Worm (Caenorhabditis elegans): ENCODE data around the gene srw-72.

ce11 chrV:17430903-17431302, 35.9 kb upstream of the srw-72 start, which contains the start of gene srbc-27:
- TF ChIP-seq unc-39 (tag; optimal IDR thresholded peaks at IDR 0.05), result no peak
- TF ChIP-seq pha-4 (tag; optimal IDR thresholded peaks at IDR 0.05), result no peak
- TF ChIP-seq unc-62 (GFP tag; optimal IDR thresholded peaks at IDR 0.05), result no peak
- no peak for TF ChIP-seq pqm-1 (tag; optimal IDR thresholded peaks at IDR 0.05)
- no peak for TF ChIP-seq mdl-1 (tag; optimal IDR thresholded peaks at IDR 0.05)
- no peak for TF ChIP-seq nhr-11 (tag; optimal IDR thresholded peaks at IDR 0.05)
- no peak for TF ChIP-seq aly-2 (tag; optimal IDR thresholded peaks at IDR 0.05)
